Worm (Caenorhabditis elegans) whole organism, L1 larva: ENCODE measurements around the gene C34C12.1.

Experiments used
- C16A3.4 ChIP-seq: fragments of 150-350 bp; optimal IDR thresholded peaks from 2 replicates; lab custom pipeline; 2014; ENCODE audit warnings: missing biosample characterization, missing genetic modification characterization
- alr-1 ChIP-seq: fragments of 200-800 bp; sonication (Bioruptor generic); optimal IDR thresholded peaks from 2 replicates; lab custom pipeline; 2018; ENCODE audit warnings: borderline replicate concordance, mild to moderate bottlenecking, missing genetic modification characterization, missing compliant biosample characterization
- lin-39 ChIP-seq: fragments of 150-350 bp; optimal IDR thresholded peaks from 2 replicates; lab custom pipeline; 2014; ENCODE audit warnings: missing biosample characterization, missing genetic modification reagents, missing genetic modification characterization
- zag-1 ChIP-seq: fragments of 150-350 bp; optimal IDR thresholded peaks from 2 replicates; lab custom pipeline; 2014; ENCODE audit warnings: missing biosample characterization, missing genetic modification characterization
- ztf-11 ChIP-seq, 2 experiments: sonication (generic microtip); optimal IDR thresholded peaks; 2 replicates each; lab custom pipeline; 2016 to 2017; ENCODE audit warnings: missing genetic modification characterization in 2 of 2, missing biosample characterization in 1 of 2, missing compliant biosample characterization in 1 of 2

DNA sequence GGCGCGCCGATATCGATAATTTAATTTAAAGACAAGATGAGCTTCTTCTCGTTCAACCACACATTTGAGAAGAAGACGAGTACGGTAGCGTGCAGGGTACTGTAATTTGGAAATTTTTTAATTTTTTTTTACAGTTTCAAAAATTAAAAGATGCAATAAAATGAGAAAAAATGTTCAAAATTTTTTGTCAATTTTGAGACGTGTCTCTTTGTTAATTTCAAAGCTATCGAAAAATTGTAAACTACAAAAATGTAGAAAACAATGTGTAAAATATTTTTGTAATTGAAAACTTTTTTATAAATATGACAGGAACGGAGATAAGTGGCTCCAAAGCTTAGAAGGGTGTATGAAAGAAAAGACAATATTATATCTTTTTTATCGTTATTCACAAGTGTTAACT is 22.8 kb upstream of the C34C12.1 start, which contains the start of gene K01A11.1:
- no peak for TF ChIP-seq lin-39 (tag; lab: Kevin White, UChicago)
- no peak for TF ChIP-seq C16A3.4 (tag; lab: Kevin White, UChicago)
- no peak for TF ChIP-seq ztf-11 (tag; optimal IDR thresholded peaks at IDR 0.05; lab: Kevin White, UChicago)
- no peak for TF ChIP-seq zag-1 (tag; lab: Kevin White, UChicago)
- no peak for TF ChIP-seq alr-1 (tag; lab: Kevin White, UChicago)
